Fruit fly (Drosophila melanogaster): ENCODE results near the gene alpha-Man-Ib.

Gene alpha-Man-Ib

DNA sequence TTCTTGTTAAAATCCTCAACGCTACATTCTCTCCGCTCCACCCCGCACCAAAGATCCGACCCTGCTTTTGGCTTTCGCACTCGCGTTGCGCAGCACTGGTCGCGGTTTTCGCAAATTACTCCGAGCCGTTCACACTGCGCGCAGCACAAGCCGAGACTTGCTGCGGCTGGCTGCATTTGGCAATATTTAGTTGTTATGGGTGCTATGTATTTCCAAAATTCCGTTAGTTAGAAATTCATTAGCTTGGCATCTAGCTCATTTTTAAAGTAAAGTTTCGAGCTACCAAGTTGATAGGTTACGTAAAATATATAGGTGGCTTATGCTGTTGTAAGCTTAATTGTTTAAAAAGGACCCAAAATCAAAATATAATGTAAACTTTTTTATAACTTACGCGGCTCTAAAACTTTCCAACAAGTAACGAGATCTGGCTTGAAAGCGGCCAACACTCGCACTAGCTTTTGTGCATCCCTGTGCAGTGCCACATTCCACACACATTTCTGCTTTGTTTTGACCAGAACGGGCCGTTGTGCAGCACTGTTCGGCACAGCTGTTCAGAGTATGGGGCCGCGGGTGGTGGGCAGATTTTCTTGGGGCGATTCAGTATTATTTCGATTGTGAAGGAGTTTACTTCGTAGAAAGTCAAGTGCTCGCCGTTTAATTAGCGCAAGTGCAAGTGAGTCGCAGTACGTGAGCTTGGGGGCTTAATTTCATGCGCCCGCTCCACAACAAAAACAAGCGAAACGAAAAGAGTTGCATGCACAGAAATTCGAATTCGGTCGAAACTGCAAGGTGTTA, 10.4 kb upstream of the alpha-Man-Ib start, which contains the start of the genes yem and Ctl2:
TSS of gene yem (minus strand) at position 63 of the 795 bp plus-strand sequence.
TSS of gene Ctl2 (plus strand) at position 554 of the 795 bp plus-strand sequence.
- TF ChIP-seq noc (tag; optimal IDR thresholded peaks at IDR 0.05): peak; percentile 63

DNA sequence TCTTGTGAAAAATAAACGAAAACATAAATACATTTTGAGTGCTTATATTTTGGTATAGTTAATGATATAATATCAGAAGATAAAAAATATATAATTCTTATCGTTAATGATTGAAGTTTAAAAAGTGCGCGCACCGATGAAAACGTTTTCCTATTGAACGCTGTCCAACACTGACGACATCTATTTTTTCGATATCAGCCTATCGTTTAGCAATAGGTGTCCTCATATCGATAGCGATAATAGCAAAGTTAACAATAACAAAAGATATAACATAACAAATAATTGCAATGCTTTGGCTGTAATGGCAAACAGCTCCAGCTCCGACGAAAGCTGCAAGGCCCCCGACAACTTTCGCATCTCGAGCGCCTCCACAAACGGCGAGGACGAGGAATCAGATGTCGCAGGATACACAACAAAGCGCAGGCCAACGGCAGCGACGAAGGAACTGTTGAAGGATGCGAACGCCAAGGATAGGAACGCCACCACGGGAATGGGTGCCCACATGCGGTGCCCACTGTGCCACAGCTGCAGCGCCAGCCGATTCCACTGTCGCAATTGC, 3.6 kb upstream of the alpha-Man-Ib start, which contains the start of gene Atg14:
TSS of gene Atg14 (plus strand) at position 225 of the 559 bp plus-strand sequence.
- TF ChIP-seq noc (tag; optimal IDR thresholded peaks at IDR 0.05): peak; percentile 2

DNA sequence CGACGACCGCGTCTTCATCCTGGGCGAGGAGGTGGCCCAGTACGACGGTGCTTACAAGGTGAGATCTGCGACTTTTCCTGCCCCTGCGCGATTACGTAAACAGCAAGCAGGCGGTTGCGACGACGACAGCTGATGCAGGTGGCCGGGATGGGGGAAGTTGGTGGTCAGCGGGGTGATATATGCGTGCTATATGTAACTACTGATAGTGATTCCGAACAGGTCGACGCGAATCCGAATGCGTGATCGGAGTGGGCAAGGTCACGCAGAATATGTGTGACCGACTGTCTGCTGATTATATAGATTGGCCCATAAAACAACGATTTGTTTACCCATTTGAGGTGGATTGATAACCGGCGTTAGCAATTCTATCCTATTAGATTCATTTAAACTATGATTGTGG, 770 bp upstream of the alpha-Man-Ib start:
- no peak for TF ChIP-seq noc (tag; optimal IDR thresholded peaks at IDR 0.05)

DNA sequence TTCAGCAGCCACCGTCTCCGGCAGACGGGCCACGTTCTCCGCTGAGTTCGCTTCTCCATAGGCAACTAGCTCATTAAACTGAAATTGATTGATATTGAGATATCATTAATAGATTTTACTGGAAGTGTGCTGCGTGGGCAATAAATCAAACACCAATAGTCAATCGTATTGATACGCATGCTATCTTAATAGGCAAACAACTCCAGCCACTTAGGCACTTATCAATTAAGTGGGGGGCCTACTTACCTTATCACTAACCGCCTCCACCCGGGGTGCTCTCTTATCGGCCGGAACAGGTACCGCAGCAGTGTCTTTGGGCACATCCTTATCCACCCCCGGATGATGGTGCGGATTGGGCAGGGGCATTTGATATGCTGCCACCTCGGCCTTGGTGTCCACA, 827 bp downstream of the alpha-Man-Ib start:
- peak; percentile 82 for TF ChIP-seq noc (tag; optimal IDR thresholded peaks at IDR 0.05)

DNA sequence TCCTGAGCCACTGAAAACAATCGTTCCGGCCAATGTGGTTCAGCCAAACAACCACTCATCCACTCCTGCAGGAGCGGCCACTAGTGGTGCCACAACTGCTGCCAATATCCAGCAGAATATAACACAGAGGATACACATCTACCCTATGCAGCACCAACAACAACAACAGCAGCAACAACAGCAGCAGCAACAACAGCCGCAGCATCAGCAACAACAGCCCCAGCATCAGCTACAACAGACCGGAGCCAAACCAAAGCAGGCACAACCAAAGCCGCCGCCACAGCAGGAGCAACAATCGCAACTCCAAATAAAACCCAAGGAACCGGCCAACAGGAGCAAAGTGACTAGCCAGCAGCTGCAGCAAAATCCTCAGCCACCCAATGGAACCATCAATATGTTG, 9.4 kb downstream of the alpha-Man-Ib start:
- TF ChIP-seq noc (tag; optimal IDR thresholded peaks at IDR 0.05): no peak

DNA sequence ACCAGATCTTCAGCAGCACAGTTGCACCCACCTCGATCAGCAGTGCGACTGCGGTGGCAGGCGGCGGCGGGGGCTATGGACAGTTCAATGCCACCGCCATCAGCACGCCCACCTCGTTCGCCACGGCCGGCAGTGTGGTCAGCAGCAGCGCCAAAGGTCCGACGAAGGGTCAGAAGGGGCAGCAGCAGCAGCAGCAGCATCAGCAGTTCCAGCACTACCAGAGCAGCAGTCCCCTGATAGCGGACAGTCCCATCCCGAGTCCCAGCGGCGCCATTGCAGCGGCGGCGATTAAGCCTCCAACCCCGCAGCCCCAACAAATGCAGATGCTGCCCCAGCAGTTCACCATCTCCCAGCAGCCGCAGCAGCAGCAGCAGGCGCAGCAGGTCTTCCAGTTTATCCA, 14.6 kb downstream of the alpha-Man-Ib start:
- no peak for TF ChIP-seq noc (tag; optimal IDR thresholded peaks at IDR 0.05)

DNA sequence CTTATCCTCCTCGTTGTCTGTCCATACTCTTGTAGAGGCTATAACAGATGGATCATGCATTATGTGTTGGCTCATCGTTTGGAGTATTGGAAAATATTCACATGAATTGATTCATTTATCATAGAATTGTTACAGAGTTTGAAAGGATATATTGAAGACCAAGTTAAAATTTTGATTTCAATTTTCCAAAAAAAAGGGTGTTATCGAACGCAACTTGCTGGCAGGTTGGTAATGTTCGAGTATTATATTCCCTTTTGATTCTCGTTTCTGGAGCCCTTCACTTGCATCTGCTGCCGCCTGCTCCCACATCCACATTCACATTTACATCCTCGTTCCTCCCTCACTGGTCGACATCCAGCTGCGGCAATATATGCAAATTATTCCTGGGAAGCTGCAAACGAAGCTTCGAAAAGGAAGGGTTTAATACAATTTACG, 16.6 kb downstream of the alpha-Man-Ib start:
- TF ChIP-seq noc (tag; optimal IDR thresholded peaks at IDR 0.05): no peak

DNA sequence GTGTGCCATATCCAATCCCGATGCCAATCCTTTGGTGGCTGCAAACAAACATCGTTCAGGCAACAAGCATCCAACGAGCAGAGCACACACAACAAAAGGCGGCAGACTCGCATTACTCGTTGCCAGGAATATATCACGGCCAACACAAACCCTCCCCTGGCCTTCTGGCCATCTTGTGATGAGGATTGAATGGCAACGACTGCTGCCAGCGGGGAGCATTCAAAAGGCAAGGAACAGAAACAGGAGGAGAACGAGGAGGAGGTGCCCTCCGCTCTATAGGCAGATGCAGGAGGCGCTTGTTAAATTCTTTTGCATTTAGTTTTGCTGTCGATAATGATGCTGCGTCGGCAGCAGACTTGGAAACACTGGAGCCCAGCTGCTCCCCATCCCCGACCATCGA, 17.1 kb downstream of the alpha-Man-Ib start:
- TF ChIP-seq noc (tag; optimal IDR thresholded peaks at IDR 0.05): no peak

DNA sequence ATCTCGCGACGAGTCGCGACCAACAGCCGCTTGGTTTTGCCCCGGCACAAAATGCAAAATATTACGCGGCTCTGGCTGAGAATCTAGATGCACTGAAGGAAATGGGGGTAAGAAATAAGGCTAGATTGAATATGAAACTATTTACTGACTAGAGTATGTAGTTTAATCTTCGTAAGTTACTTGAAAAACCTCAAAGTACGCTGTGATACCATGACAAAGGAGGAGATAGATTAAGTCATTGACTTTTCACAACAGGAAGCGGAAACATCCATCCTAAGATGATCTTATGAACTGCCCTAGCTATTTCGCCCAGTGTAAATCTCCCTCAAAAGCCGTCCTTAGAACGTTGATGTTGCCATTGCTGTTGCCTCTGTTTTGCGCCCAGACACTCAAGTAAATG, 18.5 kb downstream of the alpha-Man-Ib start:
- no peak for TF ChIP-seq noc (tag; optimal IDR thresholded peaks at IDR 0.05)

DNA sequence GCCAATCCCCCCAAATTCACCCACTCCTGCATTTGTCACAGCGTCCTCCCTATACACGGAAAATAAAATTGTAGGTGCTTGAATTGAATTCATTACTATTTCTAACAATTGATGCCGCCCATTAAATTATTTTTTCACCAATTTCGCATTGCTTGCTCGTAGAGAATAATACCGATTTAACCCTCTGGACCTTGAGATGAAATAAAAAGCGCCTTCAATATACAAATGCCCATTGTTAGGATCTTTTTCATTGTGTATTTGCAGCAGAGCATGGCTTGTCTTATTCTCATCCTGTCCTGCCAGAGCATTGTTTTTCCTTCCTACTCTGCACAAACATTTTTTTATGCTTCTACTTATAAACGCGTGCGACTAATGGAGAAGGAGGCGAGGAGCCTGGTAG, 21.0 kb downstream of the alpha-Man-Ib start:
- no peak for TF ChIP-seq noc (tag; optimal IDR thresholded peaks at IDR 0.05)

DNA sequence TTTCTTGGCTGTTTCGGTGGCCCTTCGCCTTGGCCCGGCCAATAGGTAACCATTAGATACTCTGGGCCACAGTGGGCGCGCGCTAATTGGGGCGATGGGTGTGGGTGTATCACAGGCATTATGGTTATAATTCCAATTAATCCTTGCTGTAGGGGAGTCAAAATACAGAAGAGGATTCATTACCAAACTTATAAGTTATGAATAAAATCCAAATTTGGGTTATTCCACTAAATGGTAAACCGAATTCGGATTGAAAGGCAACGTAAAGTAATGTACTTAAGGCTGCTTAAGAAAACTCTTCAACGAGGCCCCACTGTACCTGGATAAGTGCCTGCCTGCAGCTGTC, 23.0 kb downstream of the alpha-Man-Ib start:
- no peak for TF ChIP-seq noc (tag; optimal IDR thresholded peaks at IDR 0.05)

DNA sequence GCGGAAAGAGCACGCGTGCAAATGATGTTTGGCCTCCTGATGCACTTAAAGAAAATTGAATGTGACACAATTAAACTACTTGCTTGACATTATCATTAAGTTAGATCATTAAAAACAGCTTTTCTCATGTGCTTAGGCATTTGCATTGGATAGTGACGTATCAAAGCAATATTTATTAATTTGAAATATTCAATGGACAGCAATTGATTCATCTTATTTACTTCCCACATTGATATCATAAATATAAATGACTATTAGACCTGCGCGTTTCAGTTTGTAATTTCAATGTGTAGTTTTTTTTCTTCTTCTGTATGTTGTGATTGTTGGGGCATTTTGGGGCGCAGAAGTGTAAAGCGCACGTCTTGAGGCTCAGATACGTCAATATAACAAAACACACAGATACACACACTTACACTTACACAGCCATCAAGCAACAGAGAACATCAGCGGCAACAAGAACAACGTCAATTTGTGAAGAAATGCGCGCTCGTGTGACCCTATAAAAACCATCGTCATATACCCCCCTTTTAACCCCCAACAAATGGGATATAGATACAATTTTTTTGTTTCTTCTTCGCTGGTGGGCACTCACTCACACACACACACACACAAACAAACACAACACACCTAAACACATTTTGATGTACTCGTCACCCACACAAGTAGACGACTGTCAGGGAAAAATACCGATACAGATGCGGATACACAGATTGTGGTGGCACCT, 23.5 kb downstream of the alpha-Man-Ib start:
- TF ChIP-seq noc (tag; optimal IDR thresholded peaks at IDR 0.05): no peak

DNA sequence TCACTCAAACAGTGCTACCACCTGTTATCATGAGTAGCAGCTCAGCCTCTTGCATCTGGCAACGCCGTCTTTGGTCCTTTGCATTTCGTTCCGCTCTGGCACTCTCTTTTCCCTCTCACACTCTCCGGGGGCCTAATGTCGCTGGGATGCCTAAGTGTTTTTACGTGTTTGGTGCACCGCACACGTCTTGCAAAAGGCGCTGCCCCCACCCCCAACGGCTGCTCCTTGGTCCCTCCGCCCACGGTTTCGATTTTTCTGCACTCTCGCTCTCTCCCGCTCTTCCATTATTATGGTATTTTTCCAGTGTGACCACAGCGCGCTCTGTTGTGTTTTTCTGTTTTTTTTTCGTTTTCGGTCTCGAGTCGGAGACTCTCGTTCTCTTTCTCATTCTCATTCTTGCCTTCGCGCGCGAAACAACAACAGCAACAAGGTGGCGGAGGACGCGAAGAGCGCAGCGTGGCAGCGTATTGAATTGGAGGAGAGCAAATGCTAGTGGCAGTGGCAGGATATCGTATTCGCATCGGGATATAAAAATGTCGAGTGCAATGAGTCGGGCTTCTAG, 24.6 kb downstream of the alpha-Man-Ib start:
- TF ChIP-seq noc (tag; optimal IDR thresholded peaks at IDR 0.05): no peak

DNA sequence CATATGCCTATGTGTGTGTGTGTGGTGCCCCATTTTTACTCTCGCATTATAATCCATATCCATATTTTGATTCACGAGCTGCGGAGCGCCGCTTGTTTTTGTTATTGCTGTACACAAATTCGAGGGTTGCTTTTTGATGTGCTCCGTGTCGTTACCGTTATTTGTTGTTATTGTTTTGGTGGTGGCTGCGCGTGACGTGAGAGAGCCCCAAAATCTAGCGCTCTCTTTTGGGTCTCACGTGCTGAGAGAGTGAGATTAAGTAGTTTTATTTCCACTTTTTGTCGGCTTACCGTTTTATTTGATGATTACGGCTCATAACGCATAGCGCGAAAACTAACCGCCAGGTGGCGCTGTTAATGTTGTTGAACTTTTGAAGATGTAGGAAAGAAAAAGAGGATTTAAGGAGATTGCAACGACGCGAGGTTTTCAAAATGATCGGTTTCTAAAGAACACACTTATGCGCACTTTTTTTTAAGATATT, 25.3 kb downstream of the alpha-Man-Ib start:
- TF ChIP-seq noc (tag; optimal IDR thresholded peaks at IDR 0.05): no peak

DNA sequence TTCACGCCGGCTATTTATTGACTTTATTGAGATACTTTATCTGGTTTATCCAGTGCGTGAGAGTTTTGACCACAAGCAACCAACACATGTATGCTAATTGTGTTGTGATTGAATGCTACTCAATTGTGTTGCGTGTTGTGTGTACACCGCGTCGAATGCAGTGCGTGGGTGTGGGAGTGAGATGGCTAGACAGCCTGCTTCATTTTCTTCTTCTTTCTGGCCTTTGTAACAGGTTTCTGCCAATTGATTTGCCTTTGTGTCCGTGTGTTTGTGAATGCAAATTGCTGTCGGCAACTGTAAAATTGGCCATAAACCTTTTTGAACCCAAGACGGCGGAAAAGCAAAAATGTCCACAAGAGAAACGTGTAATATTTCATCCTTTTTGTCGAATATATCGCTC, 25.7 kb downstream of the alpha-Man-Ib start:
- no peak for TF ChIP-seq noc (tag; optimal IDR thresholded peaks at IDR 0.05)
